Fruit fly (Drosophila melanogaster): ENCODE measurements around the gene CG8838.

CG8838 gene

DNA sequence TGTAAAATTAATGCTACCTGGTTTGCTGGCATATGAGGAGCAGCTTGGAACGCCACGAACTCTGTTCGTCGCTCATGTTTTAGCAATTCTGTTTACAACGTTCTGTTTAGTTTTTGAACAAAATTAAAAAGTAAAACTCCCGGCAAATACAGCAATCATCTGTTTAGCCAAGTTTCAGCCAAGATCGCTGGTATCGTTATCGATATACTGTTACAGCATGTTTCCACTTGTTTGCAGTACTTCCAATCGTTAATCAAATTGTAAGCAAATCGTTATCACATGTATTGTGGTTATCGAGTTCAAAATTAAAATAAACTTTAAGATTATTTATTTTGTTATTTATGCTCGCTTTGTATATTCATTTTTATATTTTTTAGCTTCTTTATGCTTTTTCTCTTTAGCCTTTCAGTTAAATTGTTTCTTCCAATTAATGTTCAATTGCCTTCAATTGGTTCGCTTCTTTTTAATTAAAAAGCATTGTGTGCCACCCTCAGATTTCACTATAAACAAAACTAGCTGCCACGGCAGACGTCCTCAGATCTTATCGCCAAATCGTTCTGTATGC, 37.6 kb upstream of the CG8838 start, which contains the start of the genes Fign and CG8837 (continued):
- TF ChIP-seq CG1529 (GFP tag; optimal IDR thresholded peaks at IDR 0.05) (no peak), CG11504 (tag; optimal IDR thresholded peaks at IDR 0.05) (no peak), Gsc (GFP tag; IDR thresholded peaks at IDR 0.05) (no peak), Taf1 (GFP tag; IDR thresholded peaks at IDR 0.05) (no peak), gro (GFP tag; optimal IDR thresholded peaks at IDR 0.05) (no peak), B-H2 (GFP tag; optimal IDR thresholded peaks at IDR 0.05) (no peak), en (GFP tag; optimal IDR thresholded peaks at IDR 0.05) (no peak), Blimp-1 (GFP tag; optimal IDR thresholded peaks at IDR 0.05) (peak; percentile 94), CG14710 (tag; optimal IDR thresholded peaks at IDR 0.05) (peak; percentile 66), ATbp (GFP tag; optimal IDR thresholded peaks at IDR 0.05) (no peak), Doc3 (GFP tag; IDR thresholded peaks at IDR 0.05; ENCODE audit: partially characterized antibody) (peak; percentile 70; the same call in 2 of the 3 replicates), shn (GFP tag; optimal IDR thresholded peaks at IDR 0.05) (no peak), fd96Cb (tag; optimal IDR thresholded peaks at IDR 0.05) (no peak), E2f2 (GFP tag; IDR thresholded peaks at IDR 0.05) (peak; percentile 96), repo (GFP tag; optimal IDR thresholded peaks at IDR 0.05) (no peak), CG8359 (GFP tag; optimal IDR thresholded peaks at IDR 0.05; ENCODE audit: borderline replicate concordance) (no peak), ash1 (GFP tag; optimal IDR thresholded peaks at IDR 0.05) (no peak), Atf3 (GFP tag; optimal IDR thresholded peaks at IDR 0.05) (no peak), CG18599 (GFP tag; optimal IDR thresholded peaks at IDR 0.05) (no peak), da (GFP tag; optimal IDR thresholded peaks at IDR 0.05) (no peak), CG14667 (GFP tag; IDR thresholded peaks at IDR 0.05) (no peak), chm (GFP tag; IDR thresholded peaks at IDR 0.05) (no peak), knrl (GFP tag; IDR thresholded peaks at IDR 0.05; ENCODE audit: partially characterized antibody) (peak; percentile 61), CG8765 (GFP tag; IDR thresholded peaks at IDR 0.05) (no peak), mld (GFP tag; IDR thresholded peaks at IDR 0.05; ENCODE audit: partially characterized antibody) (peak; percentile 92), CG17361 (GFP tag; IDR thresholded peaks at IDR 0.05) (no peak), nerfin-1 (tag; optimal IDR thresholded peaks at IDR 0.05) (no peak), CG10366 (GFP tag; IDR thresholded peaks at IDR 0.05) (no peak), mam (GFP tag; optimal IDR thresholded peaks at IDR 0.05) (no peak), stc (GFP tag; IDR thresholded peaks at IDR 0.05) (no peak), gsb (GFP tag; IDR thresholded peaks at IDR 0.05) (no peak), CG12769 (tag; optimal IDR thresholded peaks at IDR 0.05) (no peak), Deaf1 (tag; optimal IDR thresholded peaks at IDR 0.05) (no peak), Spps (tag; optimal IDR thresholded peaks at IDR 0.05) (no peak), CG9609 (GFP tag; optimal IDR thresholded peaks at IDR 0.05) (no peak), pum (GFP tag; optimal IDR thresholded peaks at IDR 0.05) (no peak), CG2129 (GFP tag; IDR thresholded peaks at IDR 0.05; ENCODE audit: partially characterized antibody) (no peak), Nf-YC (tag; optimal IDR thresholded peaks at IDR 0.05) (no peak), CG10979 (tag; optimal IDR thresholded peaks at IDR 0.05) (no peak), Six4 (GFP tag; optimal IDR thresholded peaks at IDR 0.05) (no peak), Max (GFP tag; optimal IDR thresholded peaks at IDR 0.05) (no peak), ato (GFP tag; IDR thresholded peaks at IDR 0.05; ENCODE audit: partially characterized antibody) (peak; percentile 93), CG6175 (GFP tag; IDR thresholded peaks at IDR 0.05) (no peak), Vsx1 (GFP tag; optimal IDR thresholded peaks at IDR 0.05) (no peak), GATAe (GFP tag; conservative IDR thresholded peaks at IDR 0.05) (no peak), CG34376 (GFP tag; optimal IDR thresholded peaks at IDR 0.05) (no peak), oc (tag; optimal IDR thresholded peaks at IDR 0.05) (no peak), CG10321 (GFP tag; IDR thresholded peaks at IDR 0.05) (no peak), Usf (GFP tag; optimal IDR thresholded peaks at IDR 0.05) (no peak), CG34422 (GFP tag; IDR thresholded peaks at IDR 0.05) (no peak), dati (GFP tag; IDR thresholded peaks at IDR 0.05) (no peak)

Measured in whole organism, embryonic.